Fruit fly (Drosophila melanogaster): ENCODE results near the gene CG9356.

The CG9356 gene

dm6 chr3R:9428988-9429387 lies 24.9 kb upstream of the CG9356 start:
- TF ChIP-seq CG8319 (GFP tag; optimal IDR thresholded peaks at IDR 0.05) = no peak
- TF ChIP-seq Met (GFP tag; optimal IDR thresholded peaks at IDR 0.05) = peak; percentile 71
- no peak for TF ChIP-seq Gug (GFP tag; IDR thresholded peaks at IDR 0.05)
- no peak for TF ChIP-seq Eip75B (GFP tag; optimal IDR thresholded peaks at IDR 0.05)
- TF ChIP-seq CG11902 (GFP tag; optimal IDR thresholded peaks at IDR 0.05) = no peak
- TF ChIP-seq CG31627 (GFP tag; optimal IDR thresholded peaks at IDR 0.05) = peak; percentile 60
- no peak for TF ChIP-seq CG3032 (tag; optimal IDR thresholded peaks at IDR 0.05)
- peak; percentile 96 for TF ChIP-seq vri (GFP tag; optimal IDR thresholded peaks at IDR 0.05)
- no peak for TF ChIP-seq fd59A (GFP tag; optimal IDR thresholded peaks at IDR 0.05)
- TF ChIP-seq cyc (GFP tag; optimal IDR thresholded peaks at IDR 0.05) = peak; percentile 60
- peak; percentile 60 for TF ChIP-seq Sox14 (GFP tag; optimal IDR thresholded peaks at IDR 0.05)
- no peak for TF ChIP-seq CG8632 (GFP tag; optimal IDR thresholded peaks at IDR 0.05)
- TF ChIP-seq CG34406 (GFP tag; optimal IDR thresholded peaks at IDR 0.05) = peak; percentile 27
- peak; percentile 19 for TF ChIP-seq acj6 (GFP tag; optimal IDR thresholded peaks at IDR 0.05)
- TF ChIP-seq achi (GFP tag; optimal IDR thresholded peaks at IDR 0.05) = peak; percentile 39
- TF ChIP-seq CG15336 (GFP tag; IDR thresholded peaks at IDR 0.05) = no peak
- TF ChIP-seq spab (GFP tag; optimal IDR thresholded peaks at IDR 0.05) = no peak
- no peak for TF ChIP-seq CG10669 (GFP tag; optimal IDR thresholded peaks at IDR 0.05)
- peak; percentile 21 for TF ChIP-seq Hr4 (GFP tag; optimal IDR thresholded peaks at IDR 0.05)
- TF ChIP-seq salr (GFP tag; optimal IDR thresholded peaks at IDR 0.05) = no peak
- no peak for TF ChIP-seq dsx (GFP tag; optimal IDR thresholded peaks at IDR 0.05; ENCODE audit: poor library complexity, severe bottlenecking)
- no peak for TF ChIP-seq ss (GFP tag; optimal IDR thresholded peaks at IDR 0.05)
- TF ChIP-seq CG11762 (GFP tag; optimal IDR thresholded peaks at IDR 0.05; ENCODE audit: insufficient read depth) = no peak
- TF ChIP-seq CG6808 (GFP tag; optimal IDR thresholded peaks at IDR 0.05) = no peak
- TF ChIP-seq CG11294 (GFP tag; IDR thresholded peaks at IDR 0.05) = no peak
- no peak for TF ChIP-seq CG9139 (GFP tag; optimal IDR thresholded peaks at IDR 0.05)
- no peak for TF ChIP-seq CG4318 (GFP tag; optimal IDR thresholded peaks at IDR 0.05)
- peak; percentile 90 for TF ChIP-seq Eip93F (GFP tag; optimal IDR thresholded peaks at IDR 0.05)
- no peak for TF ChIP-seq Lpt (GFP tag; optimal IDR thresholded peaks at IDR 0.05)
- TF ChIP-seq pdm3 (GFP tag; optimal IDR thresholded peaks at IDR 0.05) = no peak
- TF ChIP-seq net (GFP tag; optimal IDR thresholded peaks at IDR 0.05) = no peak
- peak; percentile 63 for TF ChIP-seq Smox (GFP tag; optimal IDR thresholded peaks at IDR 0.05)
- no peak for TF ChIP-seq CG10631 (GFP tag; optimal IDR thresholded peaks at IDR 0.05)
- TF ChIP-seq Hr39 (GFP tag; optimal IDR thresholded peaks at IDR 0.05) = peak; percentile 66
- TF ChIP-seq Eip78C (GFP tag) = peak; percentile 70
- peak; percentile 66 for TF ChIP-seq esn (GFP tag; optimal IDR thresholded peaks at IDR 0.05)
- TF ChIP-seq lz (GFP tag; optimal IDR thresholded peaks at IDR 0.05) = peak; percentile 41
- no peak for TF ChIP-seq eg (GFP tag; IDR thresholded peaks at IDR 0.05)
- peak; percentile 39 for TF ChIP-seq CG6792 (GFP tag; optimal IDR thresholded peaks at IDR 0.05)
- no peak for TF ChIP-seq Ets96B (tag; optimal IDR thresholded peaks at IDR 0.05)
- peak; percentile 7 for TF ChIP-seq OdsH (GFP tag; optimal IDR thresholded peaks at IDR 0.05)
- peak; percentile 52; the same call in 2 of the 3 replicates for TF ChIP-seq CG6163 (GFP tag; IDR thresholded peaks at IDR 0.05)
- TF ChIP-seq fd85E (GFP tag; optimal IDR thresholded peaks at IDR 0.05) = no peak
- TF ChIP-seq Blimp-1 (GFP tag; optimal IDR thresholded peaks at IDR 0.05) = peak; percentile 15
- TF ChIP-seq CG6276 (GFP tag; optimal IDR thresholded peaks at IDR 0.05) = no peak
- TF ChIP-seq svp (GFP tag) = peak; percentile 89
- no peak for TF ChIP-seq CG7368 (GFP tag; optimal IDR thresholded peaks at IDR 0.05)
- peak; percentile 9 for TF ChIP-seq CG3919 (GFP tag; optimal IDR thresholded peaks at IDR 0.05)
- TF ChIP-seq CG6854 (GFP tag; optimal IDR thresholded peaks at IDR 0.05) = no peak
- TF ChIP-seq dac (GFP tag; optimal IDR thresholded peaks at IDR 0.05) = no peak
- TF ChIP-seq CG1621 (tag; optimal IDR thresholded peaks at IDR 0.05) = no peak
- TF ChIP-seq Sox15 (GFP tag; optimal IDR thresholded peaks at IDR 0.05) = no peak
- no peak for TF ChIP-seq CG16779 (tag; optimal IDR thresholded peaks at IDR 0.05)

All from whole organism, prepupa.